Worm (Caenorhabditis elegans) whole organism, young adult: ENCODE results near the gene lgc-31.

ENCODE experiments used
- B0019.2 ChIP-seq: fragments of 200-800 bp; sonication (Bioruptor generic); conservative IDR thresholded peaks from 2 replicates; pipeline ENCODE4 v1.3.6; 2022; ENCODE audit warnings: missing genetic modification reagents, missing genetic modification characterization, missing compliant biosample characterization
- B0035.1 ChIP-seq: sonication (generic microtip); optimal IDR thresholded peaks from 2 replicates; lab custom pipeline; 2016; ENCODE audit warnings: missing genetic modification characterization, mild to moderate bottlenecking, missing compliant biosample characterization, missing genotype, missing genetic modification reagents
- B0261.1 ChIP-seq: sonication (generic microtip); optimal IDR thresholded peaks from 2 replicates; lab custom pipeline; 2016; ENCODE audit warnings: mild to moderate bottlenecking, missing genetic modification characterization, moderate library complexity, missing compliant biosample characterization
- F23B12.7 ChIP-seq: sonication (generic microtip); optimal IDR thresholded peaks from 2 replicates; lab custom pipeline; 2017; ENCODE audit warnings: missing genetic modification characterization, mild to moderate bottlenecking, missing compliant biosample characterization, antibody characterized with exemption, moderate library complexity; ENCODE audit not compliant: insufficient read depth
- F52B5.7 ChIP-seq: sonication (generic microtip); optimal IDR thresholded peaks from 2 replicates; lab custom pipeline; 2016; ENCODE audit warnings: mild to moderate bottlenecking, missing genetic modification characterization, missing compliant biosample characterization
- F55B11.4 ChIP-seq: sonication (generic microtip); optimal IDR thresholded peaks from 2 replicates; lab custom pipeline; 2016; ENCODE audit warnings: missing compliant biosample characterization, missing genetic modification characterization, borderline replicate concordance; ENCODE audit not compliant: insufficient read depth
- K11D2.4 ChIP-seq: fragments of 200-800 bp; sonication (Bioruptor generic); IDR thresholded peaks from 2 replicates; pipeline ENCODE4 v1.3.6; 2022; ENCODE audit warnings: missing genetic modification reagents, missing genetic modification characterization, missing compliant biosample characterization
- Y56A3A.18 ChIP-seq: fragments of 200-800 bp; sonication (Bioruptor generic); IDR thresholded peaks from 2 replicates; pipeline ENCODE4 v1.3.6; 2022; ENCODE audit warnings: missing genetic modification reagents, missing genetic modification characterization, missing compliant biosample characterization
- ZK185.1 ChIP-seq: sonication (generic microtip); optimal IDR thresholded peaks from 2 replicates; lab custom pipeline; 2016; ENCODE audit warnings: mild to moderate bottlenecking, missing genetic modification characterization, missing compliant biosample characterization; ENCODE audit not compliant: poor library complexity, severe bottlenecking
- aptf-2 ChIP-seq: fragments of 200-800 bp; sonication (Bioruptor generic); conservative IDR thresholded peaks from 2 replicates; pipeline ENCODE4 v1.3.6; 2022; ENCODE audit warnings: missing genetic modification reagents, missing genetic modification characterization, missing compliant biosample characterization
- athp-1 ChIP-seq: sonication (generic microtip); optimal IDR thresholded peaks from 2 replicates; lab custom pipeline; 2017; ENCODE audit warnings: mild to moderate bottlenecking, missing genetic modification characterization, missing compliant biosample characterization
- attf-3 ChIP-seq: fragments of 200-800 bp; sonication (Bioruptor generic); conservative IDR thresholded peaks from 2 replicates; pipeline ENCODE4 v1.3.6; 2022; ENCODE audit warnings: missing genetic modification reagents, missing genetic modification characterization, missing compliant biosample characterization
- attf-5 ChIP-seq: fragments of 200-800 bp; sonication (Bioruptor generic); optimal IDR thresholded peaks from 2 replicates; lab custom pipeline; 2018; ENCODE audit warnings: mild to moderate bottlenecking, missing genetic modification characterization, missing compliant biosample characterization
- attf-6 ChIP-seq: fragments of 200-800 bp; sonication (Bioruptor generic); IDR thresholded peaks from 2 replicates; pipeline ENCODE4 v1.3.6; 2022; ENCODE audit warnings: missing genetic modification reagents, missing genetic modification characterization, missing compliant biosample characterization
- cebp-1 ChIP-seq, 2 experiments: fragments of 200-800 bp in 1 of 2; sonication (Bioruptor generic) in 1 of 2; sonication (generic microtip) in 1 of 2; IDR thresholded peaks in 1 of 2; optimal IDR thresholded peaks in 1 of 2; 2 replicates each; pipeline versions ENCODE4 v1.3.6 to Lab custom; 2017 to 2022; ENCODE audit warnings: missing compliant biosample characterization in 2 of 2, missing genetic modification characterization in 2 of 2, mild to moderate bottlenecking in 1 of 2, missing genetic modification reagents in 1 of 2, moderate library complexity in 1 of 2
- cebp-2 ChIP-seq: fragments of 200-800 bp; sonication (Bioruptor generic); IDR thresholded peaks from 2 replicates; pipeline ENCODE4 v1.3.6; 2022; ENCODE audit warnings: missing genetic modification characterization, missing compliant biosample characterization
- ceh-27 ChIP-seq: fragments of 200-800 bp; sonication (Bioruptor generic); optimal IDR thresholded peaks from 2 replicates; lab custom pipeline; 2018; ENCODE audit warnings: mild to moderate bottlenecking, missing genetic modification characterization, moderate library complexity, missing compliant biosample characterization
- ceh-40 ChIP-seq: fragments of 200-800 bp; sonication (Bioruptor generic); IDR thresholded peaks from 2 replicates; pipeline ENCODE4 v1.3.6; 2022; ENCODE audit warnings: missing genetic modification characterization, missing compliant biosample characterization
- ceh-58 ChIP-seq: fragments of 200-800 bp; sonication (Bioruptor generic); IDR thresholded peaks from 2 replicates; pipeline ENCODE4 v1.3.6; 2022; ENCODE audit warnings: missing genetic modification characterization, missing compliant biosample characterization
- chd-7 ChIP-seq: sonication (generic microtip); optimal IDR thresholded peaks from 2 replicates; lab custom pipeline; 2016; ENCODE audit warnings: mild to moderate bottlenecking, missing genetic modification characterization, moderate library complexity, missing compliant biosample characterization
- die-1 ChIP-seq: sonication (generic microtip); optimal IDR thresholded peaks from 2 replicates; lab custom pipeline; 2016; ENCODE audit warnings: missing genotype, mild to moderate bottlenecking, missing genetic modification characterization, missing compliant biosample characterization
- dox-1 ChIP-seq: fragments of 200-800 bp; sonication (Bioruptor generic); IDR thresholded peaks from 2 replicates; pipeline ENCODE4 v1.3.6; 2022; ENCODE audit warnings: missing genetic modification reagents, missing genetic modification characterization, missing compliant biosample characterization
- efl-1 ChIP-seq: fragments of 150-350 bp; optimal IDR thresholded peaks from 2 replicates; lab custom pipeline; 2014; ENCODE audit warnings: missing biosample characterization, missing genetic modification reagents, missing genetic modification characterization
- ekl-4 ChIP-seq: fragments of 200-800 bp; sonication (Bioruptor generic); IDR thresholded peaks from 2 replicates; pipeline ENCODE4 v1.3.6; 2022; ENCODE audit warnings: missing genetic modification reagents, missing genetic modification characterization, missing compliant biosample characterization
- ets-4 ChIP-seq: fragments of 200-800 bp; sonication (Bioruptor generic); optimal IDR thresholded peaks from 2 replicates; lab custom pipeline; 2018; ENCODE audit warnings: mild to moderate bottlenecking, missing genetic modification characterization, missing compliant biosample characterization
- hlh-26 ChIP-seq: fragments of 200-800 bp; sonication (Bioruptor generic); conservative IDR thresholded peaks from 2 replicates; pipeline ENCODE4 v1.3.6; 2022; ENCODE audit warnings: missing genetic modification reagents, missing genetic modification characterization, missing compliant biosample characterization
- hmg-1.2 ChIP-seq: fragments of 200-800 bp; sonication (Bioruptor generic); IDR thresholded peaks from 2 replicates; pipeline ENCODE4 v1.3.6; 2022; ENCODE audit warnings: missing genetic modification reagents, missing genetic modification characterization, missing compliant biosample characterization
- hmg-20 ChIP-seq: fragments of 200-800 bp; sonication (Bioruptor generic); IDR thresholded peaks from 2 replicates; pipeline ENCODE4 v1.3.6; 2022; ENCODE audit warnings: missing genetic modification reagents, missing genetic modification characterization, missing compliant biosample characterization
- hsf-1 ChIP-seq: fragments of 200-800 bp; sonication (Bioruptor generic); IDR thresholded peaks from 2 replicates; pipeline ENCODE4 v1.3.6; 2022; ENCODE audit warnings: missing genetic modification reagents, missing genetic modification characterization, missing compliant biosample characterization
- let-607 ChIP-seq, 2 experiments: fragments of 200-800 bp in 1 of 2; sonication (Bioruptor generic) in 1 of 2; sonication (generic microtip) in 1 of 2; optimal IDR thresholded peaks; 2 replicates each; lab custom pipeline; 2016 to 2018; ENCODE audit warnings: mild to moderate bottlenecking in 2 of 2, missing compliant biosample characterization in 2 of 2, missing genetic modification characterization in 2 of 2, moderate library complexity in 2 of 2, missing genotype in 1 of 2
- lin-26 ChIP-seq: fragments of 200-800 bp; sonication (Bioruptor generic); IDR thresholded peaks from 2 replicates; pipeline ENCODE4 v1.3.6; 2022; ENCODE audit warnings: missing genetic modification reagents, missing genetic modification characterization, missing compliant biosample characterization
- lin-40 ChIP-seq: sonication (generic microtip); optimal IDR thresholded peaks from 2 replicates; lab custom pipeline; 2016; ENCODE audit warnings: missing genetic modification characterization, mild to moderate bottlenecking, missing compliant biosample characterization, missing genotype, missing genetic modification reagents
- lir-1 ChIP-seq: fragments of 200-800 bp; sonication (Bioruptor generic); conservative IDR thresholded peaks from 2 replicates; pipeline ENCODE4 v1.3.6; 2022; ENCODE audit warnings: missing genetic modification reagents, missing genetic modification characterization, missing compliant biosample characterization
- lsl-1 ChIP-seq: fragments of 200-800 bp; sonication (Bioruptor generic); optimal IDR thresholded peaks from 2 replicates; lab custom pipeline; 2018; ENCODE audit warnings: mild to moderate bottlenecking, missing genetic modification characterization, moderate library complexity, missing compliant biosample characterization
- madf-3 ChIP-seq: fragments of 200-800 bp; sonication (Bioruptor generic); IDR thresholded peaks from 2 replicates; pipeline ENCODE4 v1.3.6; 2022; ENCODE audit warnings: missing genetic modification reagents, missing genetic modification characterization, missing compliant biosample characterization
- mcd-1 ChIP-seq: fragments of 200-800 bp; sonication (Bioruptor generic); IDR thresholded peaks from 2 replicates; pipeline ENCODE4 v1.3.6; 2022; ENCODE audit warnings: missing genetic modification reagents, missing genetic modification characterization, missing compliant biosample characterization
- mel-28 ChIP-seq: sonication (generic microtip); optimal IDR thresholded peaks from 2 replicates; lab custom pipeline; 2016; ENCODE audit warnings: borderline replicate concordance, mild to moderate bottlenecking, missing genetic modification characterization, missing compliant biosample characterization
- nfyb-1 ChIP-seq: fragments of 200-800 bp; sonication (Bioruptor generic); IDR thresholded peaks from 2 replicates; pipeline ENCODE4 v1.3.6; 2022; ENCODE audit warnings: missing genetic modification reagents, missing genetic modification characterization, missing compliant biosample characterization
- nhr-120 ChIP-seq: fragments of 200-800 bp; sonication (Bioruptor generic); IDR thresholded peaks from 2 replicates; pipeline ENCODE4 v1.3.6; 2022; ENCODE audit warnings: missing genetic modification characterization, missing compliant biosample characterization
- nhr-90 ChIP-seq: sonication (generic microtip); optimal IDR thresholded peaks from 2 replicates; lab custom pipeline; 2016; ENCODE audit warnings: missing genotype, mild to moderate bottlenecking, missing genetic modification characterization, missing compliant biosample characterization
- rpc-1 ChIP-seq, 2 experiments: fragments of 150-350 bp in 1 of 2; sonication (generic microtip) in 1 of 2; optimal IDR thresholded peaks; 2 replicates each; lab custom pipeline; 2014 to 2018; ENCODE audit warnings: missing biosample characterization in 1 of 2, missing genetic modification characterization in 1 of 2, missing genetic modification reagents in 1 of 2, missing genotype in 1 of 2
- snpc-1.3 ChIP-seq: sonication (generic microtip); optimal IDR thresholded peaks from 2 replicates; lab custom pipeline; 2017; ENCODE audit warnings: missing genetic modification characterization, mild to moderate bottlenecking, missing compliant biosample characterization, antibody characterized with exemption, moderate library complexity, missing genotype, missing genetic modification reagents; ENCODE audit not compliant: insufficient read depth
- somi-1 ChIP-seq: fragments of 200-800 bp; sonication (Bioruptor generic); optimal IDR thresholded peaks from 2 replicates; lab custom pipeline; 2018; ENCODE audit warnings: mild to moderate bottlenecking, missing genetic modification characterization, missing compliant biosample characterization
- sptf-2 ChIP-seq: fragments of 200-800 bp; sonication (Bioruptor generic); optimal IDR thresholded peaks from 2 replicates; lab custom pipeline; 2018; ENCODE audit warnings: mild to moderate bottlenecking, missing genetic modification characterization, missing compliant biosample characterization
- zfh-2 ChIP-seq: fragments of 200-800 bp; sonication (Bioruptor generic); conservative IDR thresholded peaks from 2 replicates; pipeline ENCODE4 v1.3.6; 2022; ENCODE audit warnings: missing genetic modification reagents, missing genetic modification characterization, missing compliant biosample characterization
- ztf-26 ChIP-seq: sonication (generic microtip); optimal IDR thresholded peaks from 2 replicates; lab custom pipeline; 2017; ENCODE audit warnings: missing genetic modification characterization, missing compliant biosample characterization

The lgc-31 gene

ce11 chrV:15505068-15505467, 16.8 kb downstream of the lgc-31 start:
- TF ChIP-seq aptf-2 (GFP tag; lab: Robert Waterston, UW) = no peak
- TF ChIP-seq die-1 (tag; lab: Kevin White, UChicago) = peak; percentile 31
- TF ChIP-seq B0019.2 (GFP tag; lab: Robert Waterston, UW) = no peak
- peak; percentile 38 for TF ChIP-seq nhr-90 (tag; lab: Kevin White, UChicago)
- TF ChIP-seq ceh-40 (GFP tag; lab: Robert Waterston, UW) = no peak
- 0 out of 2 replicates have a peak, but pooled peaks have one; percentile 30 for TF ChIP-seq nhr-120
- TF ChIP-seq ZK185.1 (tag; lab: Kevin White, UChicago) = peak; percentile 24
- TF ChIP-seq F23B12.7 (tag; lab: Kevin White, UChicago) = no peak
- no peak for TF ChIP-seq lin-40
- peak; percentile 33; the same call in 1 of the 2 replicates for TF ChIP-seq attf-6 (GFP tag; lab: Robert Waterston, UW)
- TF ChIP-seq hsf-1 = 0 out of 2 replicates have a peak, but pooled peaks have one; percentile 42
- TF ChIP-seq F55B11.4 = no peak
- TF ChIP-seq lir-1 (GFP tag; lab: Robert Waterston, UW) = 0 out of 2 replicates have a peak, but pooled peaks have one; percentile 52
- peak; percentile 44 for TF ChIP-seq ceh-27 (GFP tag; lab: Kevin White, UChicago)
- TF ChIP-seq K11D2.4 = peak; percentile 43; the same call in 1 of the 2 replicates
- TF ChIP-seq zfh-2 = no peak; the same call in 1 of the 2 replicates
- TF ChIP-seq madf-3 (GFP tag; lab: Robert Waterston, UW) = 0 out of 2 replicates have a peak, but pooled peaks have one; percentile 14
- no peak for TF ChIP-seq attf-3 (GFP tag; lab: Robert Waterston, UW)
- TF ChIP-seq B0035.1 (tag; lab: Kevin White, UChicago) = no peak
- peak; percentile 53 for TF ChIP-seq F52B5.7
- TF ChIP-seq ztf-26 (tag; lab: Kevin White, UChicago) = peak; percentile 22
- no peak for TF ChIP-seq sptf-2
- TF ChIP-seq lin-26 = peak; percentile 85
- TF ChIP-seq chd-7 = peak; percentile 19
- TF ChIP-seq lsl-1 (GFP tag; lab: Kevin White, UChicago) = peak; percentile 36
- peak; percentile 85 for TF ChIP-seq B0261.1 (tag; lab: Kevin White, UChicago)
- no peak for TF ChIP-seq ets-4 (GFP tag; lab: Kevin White, UChicago)
- TF ChIP-seq hmg-1.2 (GFP tag; lab: Robert Waterston, UW) = peak; percentile 64
- TF ChIP-seq rpc-1 (optimal IDR thresholded peaks at IDR 0.05; lab: Kevin White, UChicago) = peak; percentile 76
- TF ChIP-seq rpc-1 (tag; optimal IDR thresholded peaks at IDR 0.05; lab: Kevin White, UChicago) = peak; percentile 83
- peak; percentile 44; the same call in 1 of the 2 replicates for TF ChIP-seq cebp-1 (GFP tag; IDR thresholded peaks at IDR 0.05; lab: Robert Waterston, UW)
- TF ChIP-seq cebp-1 (tag; optimal IDR thresholded peaks at IDR 0.05; lab: Kevin White, UChicago) = no peak
- peak in 1 of 2 experiments; percentile 14 for TF ChIP-seq let-607 (tag; optimal IDR thresholded peaks at IDR 0.05; lab: Kevin White, UChicago)
- TF ChIP-seq ekl-4 (GFP tag; lab: Robert Waterston, UW) = 0 out of 2 replicates have a peak, but pooled peaks have one; percentile 15
- no peak for TF ChIP-seq snpc-1.3 (tag; lab: Kevin White, UChicago)
- no peak for TF ChIP-seq hmg-20 (GFP tag; lab: Robert Waterston, UW)
- TF ChIP-seq mcd-1 = peak; percentile 56; the same call in 1 of the 2 replicates
- peak; percentile 63 for TF ChIP-seq dox-1 (GFP tag; lab: Robert Waterston, UW)
- TF ChIP-seq cebp-2 (GFP tag; lab: Robert Waterston, UW) = no peak
- peak; percentile 10 for TF ChIP-seq somi-1
- TF ChIP-seq efl-1 (GFP tag; lab: Kevin White, UChicago) = no peak
- TF ChIP-seq mel-28 (tag; lab: Kevin White, UChicago) = no peak
- TF ChIP-seq athp-1 (tag; lab: Kevin White, UChicago) = peak; percentile 52
- 0 out of 2 replicates have a peak, but pooled peaks have one; percentile 52 for TF ChIP-seq nfyb-1 (GFP tag; lab: Robert Waterston, UW)
- peak; percentile 7 for TF ChIP-seq attf-5
- TF ChIP-seq ceh-58 (GFP tag; lab: Robert Waterston, UW) = 0 out of 2 replicates have a peak, but pooled peaks have one; percentile 62
- peak; percentile 71; the same call in 1 of the 2 replicates for TF ChIP-seq Y56A3A.18 (GFP tag; lab: Robert Waterston, UW)
- TF ChIP-seq hlh-26 (GFP tag; lab: Robert Waterston, UW) = no peak
